Worm (Caenorhabditis elegans): Measurements from ENCODE around the gene K02E7.12.
"Not testable (repeated sequence)": the region's sequence is repeated elsewhere in the genome, so short reads cannot be mapped to it uniquely, and the experiment has no call there.

The K02E7.12 gene

ce11 chrII:1043932-1044331, 27.0 kb upstream of the K02E7.12 start, which contains the start of gene fbxb-45:
Gene fbxb-45, minus strand, starts transcription at chrII:1044032.
- not testable (repeated sequence) for TF ChIP-seq nhr-10, nhr-129, C34F6.9 (tag; optimal IDR thresholded peaks at IDR 0.05)

ce11 chrII:1045692-1046091, 25.3 kb upstream of the K02E7.12 start, which contains the start of gene str-148:
Gene str-148, plus strand, starts transcription at chrII:1045992.
- TF ChIP-seq mab-5 (tag; optimal IDR thresholded peaks at IDR 0.05) (no peak), lin-11 (tag; optimal IDR thresholded peaks at IDR 0.05) (no peak), zag-1 (tag; optimal IDR thresholded peaks at IDR 0.05) (no peak), skn-1 (tag; optimal IDR thresholded peaks at IDR 0.05) (no peak), snpc-4 (tag; optimal IDR thresholded peaks at IDR 0.05) (no peak), ceh-16 (tag; optimal IDR thresholded peaks at IDR 0.05) (no peak), R02D3.7 (tag; optimal IDR thresholded peaks at IDR 0.05) (no peak), unc-62 (GFP tag; optimal IDR thresholded peaks at IDR 0.05) (no peak), lin-13 (GFP tag; optimal IDR thresholded peaks at IDR 0.05) (no peak), mdl-1 (tag; optimal IDR thresholded peaks at IDR 0.05) (no peak), gmeb-1 (tag; optimal IDR thresholded peaks at IDR 0.05) (no peak), ztf-4 (tag; optimal IDR thresholded peaks at IDR 0.05) (no peak), sem-4 (tag; optimal IDR thresholded peaks at IDR 0.05) (no peak), fos-1 (tag; optimal IDR thresholded peaks at IDR 0.05) (no peak), nhr-25 (tag; optimal IDR thresholded peaks at IDR 0.05) (no peak), nhr-11 (tag; optimal IDR thresholded peaks at IDR 0.05) (no peak), nhr-129 (tag; optimal IDR thresholded peaks at IDR 0.05) (no peak), peb-1 (tag; optimal IDR thresholded peaks at IDR 0.05) (no peak), nhr-23 (tag; optimal IDR thresholded peaks at IDR 0.05) (no peak)

- TF ChIP-seq ztf-11 (tag; optimal IDR thresholded peaks at IDR 0.05) = no peak
- TF ChIP-seq C34F6.9 (tag; optimal IDR thresholded peaks at IDR 0.05) = no peak
- no peak for TF ChIP-seq sma-3 (GFP tag; optimal IDR thresholded peaks at IDR 0.05)
- no peak for TF ChIP-seq nhr-25 (tag; optimal IDR thresholded peaks at IDR 0.05)
- no peak for TF ChIP-seq ztf-1 (GFP tag; conservative IDR thresholded peaks at IDR 0.05)
- TF ChIP-seq ceh-16 (tag; optimal IDR thresholded peaks at IDR 0.05) = no peak
- TF ChIP-seq F13H6.1 (tag; optimal IDR thresholded peaks at IDR 0.05) = no peak
- no peak for TF ChIP-seq alr-1 (tag; optimal IDR thresholded peaks at IDR 0.05)
- no peak for TF ChIP-seq lin-11 (tag; optimal IDR thresholded peaks at IDR 0.05)
- TF ChIP-seq mbf-1 (tag; optimal IDR thresholded peaks at IDR 0.05) = no peak
- no peak for TF ChIP-seq lsy-2 (tag; optimal IDR thresholded peaks at IDR 0.05)
Measured at ce11 chrII:1046937-1047336, 24.0 kb upstream of the K02E7.12 start.

DNA sequence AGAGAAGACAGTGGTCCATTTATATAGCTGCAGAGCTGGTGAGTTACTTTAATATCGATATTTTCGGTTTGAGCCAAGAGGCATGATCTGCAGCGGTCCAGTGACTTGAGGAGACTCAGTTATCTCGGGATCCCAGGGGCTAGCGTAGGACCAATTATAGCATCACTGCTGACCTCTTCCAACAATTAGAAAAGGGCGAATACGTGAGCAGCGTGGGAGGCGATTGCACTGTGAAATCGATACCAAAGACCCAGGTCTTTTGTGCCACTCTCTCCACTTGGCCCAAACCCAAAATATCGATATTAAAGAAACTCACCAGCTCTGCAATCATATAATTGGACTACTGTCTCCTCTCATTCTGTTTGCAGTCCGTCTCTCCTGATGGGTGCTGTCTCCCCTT, 21.1 kb upstream of the K02E7.12 start, which contains the start of gene fbxb-40:
fbxb-40 (minus strand) TSS at position 101 of the 400 bp plus-strand sequence.
- no peak for TF ChIP-seq zag-1 (tag; optimal IDR thresholded peaks at IDR 0.05)
- no peak for TF ChIP-seq mab-5 (tag; optimal IDR thresholded peaks at IDR 0.05)
- TF ChIP-seq unc-39 (tag; optimal IDR thresholded peaks at IDR 0.05) = no peak
- TF ChIP-seq egl-27 (tag; optimal IDR thresholded peaks at IDR 0.05) = no peak
- no peak for TF ChIP-seq sma-9 (GFP tag; optimal IDR thresholded peaks at IDR 0.05)
- no peak for TF ChIP-seq sma-9 (tag; optimal IDR thresholded peaks at IDR 0.05)
- TF ChIP-seq skn-1 (tag; optimal IDR thresholded peaks at IDR 0.05) = no peak
- no peak for TF ChIP-seq nhr-11 (tag; optimal IDR thresholded peaks at IDR 0.05)
- no peak for TF ChIP-seq blmp-1 (tag; optimal IDR thresholded peaks at IDR 0.05; ENCODE audit: insufficient read depth)
- no peak for TF ChIP-seq mbf-1 (tag; optimal IDR thresholded peaks at IDR 0.05)
- TF ChIP-seq ztf-4 (tag; optimal IDR thresholded peaks at IDR 0.05) = no peak
- TF ChIP-seq nhr-237 (tag; optimal IDR thresholded peaks at IDR 0.05) = no peak
- no peak for TF ChIP-seq ceh-16 (tag; optimal IDR thresholded peaks at IDR 0.05)
- TF ChIP-seq alr-1 (tag; optimal IDR thresholded peaks at IDR 0.05) = no peak
- no peak for TF ChIP-seq nhr-12 (tag; optimal IDR thresholded peaks at IDR 0.05)
- TF ChIP-seq lin-11 (tag; optimal IDR thresholded peaks at IDR 0.05) = no peak
- TF ChIP-seq dmd-4 (tag; optimal IDR thresholded peaks at IDR 0.05) = no peak
- no peak for TF ChIP-seq peb-1 (tag; optimal IDR thresholded peaks at IDR 0.05)
- no peak for TF ChIP-seq ztf-11 (tag; optimal IDR thresholded peaks at IDR 0.05)
- TF ChIP-seq nhr-77 (tag; optimal IDR thresholded peaks at IDR 0.05) = no peak
- no peak for TF ChIP-seq ama-1 (optimal IDR thresholded peaks at IDR 0.05)

All from whole organism, L2 larva.